Worm (Caenorhabditis elegans) whole organism, L2 larva: Measurements from ENCODE around the gene nhl-2.

Experiments used
- egl-27 ChIP-seq: sonication (generic microtip); optimal IDR thresholded peaks from 3 replicates; lab custom pipeline; 2017; ENCODE audit warnings: missing biosample characterization, missing genetic modification reagents, missing genetic modification characterization
- elt-3 ChIP-seq: sonication (generic microtip); optimal IDR thresholded peaks from 2 replicates; lab custom pipeline; 2017; ENCODE audit warnings: missing biosample characterization, missing genetic modification characterization
- fos-1 ChIP-seq: fragments of 150-350 bp; optimal IDR thresholded peaks from 2 replicates; lab custom pipeline; 2014; ENCODE audit warnings: missing biosample characterization, missing genetic modification characterization
- lin-39 ChIP-seq: fragments of 150-350 bp; optimal IDR thresholded peaks from 2 replicates; lab custom pipeline; 2014; ENCODE audit warnings: missing biosample characterization, missing genetic modification reagents, missing genetic modification characterization
- nhr-10 ChIP-seq: sonication (generic microtip); optimal IDR thresholded peaks from 2 replicates; lab custom pipeline; 2017; ENCODE audit warnings: missing biosample characterization, missing genetic modification characterization
- nhr-129 ChIP-seq: fragments of 150-350 bp; optimal IDR thresholded peaks from 2 replicates; lab custom pipeline; 2014; ENCODE audit warnings: missing biosample characterization, missing genetic modification characterization
- nhr-6 ChIP-seq: fragments of 150-350 bp; optimal IDR thresholded peaks from 2 replicates; lab custom pipeline; 2014; ENCODE audit warnings: missing biosample characterization, missing genetic modification characterization
- nhr-77 ChIP-seq: fragments of 150-350 bp; optimal IDR thresholded peaks from 2 replicates; lab custom pipeline; 2014; ENCODE audit warnings: missing biosample characterization, missing genetic modification characterization
- skn-1 ChIP-seq: sonication (generic microtip); optimal IDR thresholded peaks from 2 replicates; lab custom pipeline; 2017; ENCODE audit warnings: missing biosample characterization, missing genetic modification characterization
- snpc-4 ChIP-seq: fragments of 150-350 bp; optimal IDR thresholded peaks from 2 replicates; lab custom pipeline; 2014; ENCODE audit warnings: missing biosample characterization, missing genetic modification characterization

- TF ChIP-seq fos-1 = no peak
- TF ChIP-seq snpc-4 (tag; lab: Kevin White, UChicago) = no peak
- TF ChIP-seq egl-27 (tag; lab: Kevin White, UChicago) = no peak
- no peak for TF ChIP-seq lin-39 (tag; lab: Kevin White, UChicago)
- no peak for TF ChIP-seq nhr-77 (tag; lab: Kevin White, UChicago)
- TF ChIP-seq nhr-10 (tag; lab: Kevin White, UChicago) = no peak
- no peak for TF ChIP-seq nhr-6 (tag; lab: Kevin White, UChicago)
- TF ChIP-seq nhr-129 (tag; lab: Kevin White, UChicago) = no peak
- no peak for TF ChIP-seq elt-3 (tag; lab: Kevin White, UChicago)
- TF ChIP-seq skn-1 (tag; lab: Kevin White, UChicago) = no peak
These were observed 25.2 kb upstream of the nhl-2 start for ce11 chrIII:4924134-4924533.
